Fruit fly (Drosophila melanogaster): Measurements from ENCODE around the gene CG34375.

CG34375 gene

dm6 chr3R:23010406-23010805 lies at the start of gene CG34375:
TSS of gene CG34375 (minus strand) at chr3R:23010562.
- TF ChIP-seq gl (tag; optimal IDR thresholded peaks at IDR 0.05) (no peak), CG32121 (GFP tag; IDR thresholded peaks at IDR 0.05) (0 out of 2 replicates have a peak, but pooled peaks have one; percentile 17), CG17806 (tag; optimal IDR thresholded peaks at IDR 0.05) (no peak), Ets98B (GFP tag; IDR thresholded peaks at IDR 0.05) (peak; percentile 69), Pif1B (GFP tag; optimal IDR thresholded peaks at IDR 0.05) (no peak), CG4496 (GFP tag; IDR thresholded peaks at IDR 0.05) (peak; percentile 65)

dm6 chr3R:23058858-23059257 lies 48.5 kb upstream of the CG34375 start, which contains the start of gene Ctns:
TSS of gene Ctns (minus strand) at chr3R:23058958.
- TF ChIP-seq CG34367 (tag; optimal IDR thresholded peaks at IDR 0.05): no peak
- TF ChIP-seq D1 (tag; optimal IDR thresholded peaks at IDR 0.05): no peak
- TF ChIP-seq Ets98B (GFP tag; IDR thresholded peaks at IDR 0.05): no peak
- no peak for TF ChIP-seq CG15710 (tag; optimal IDR thresholded peaks at IDR 0.05)
- no peak for TF ChIP-seq CG32121 (GFP tag; IDR thresholded peaks at IDR 0.05)
- TF ChIP-seq CG10348 (GFP tag; IDR thresholded peaks at IDR 0.05): no peak
- no peak for TF ChIP-seq CG14655 (GFP tag; optimal IDR thresholded peaks at IDR 0.05)

- TF ChIP-seq CG9948 (tag; optimal IDR thresholded peaks at IDR 0.05) (no peak), CG32121 (GFP tag; IDR thresholded peaks at IDR 0.05) (no peak), CG4496 (GFP tag; IDR thresholded peaks at IDR 0.05) (no peak), gl (tag; optimal IDR thresholded peaks at IDR 0.05) (no peak)
Observed at dm6 chr3R:23057390-23057789, 47.0 kb upstream of the CG34375 start.

dm6 chr3R:23056753-23057152 lies 46.4 kb upstream of the CG34375 start:
- TF ChIP-seq CG14655 (GFP tag; optimal IDR thresholded peaks at IDR 0.05) (no peak), CG13204 (GFP tag; optimal IDR thresholded peaks at IDR 0.05) (no peak), CG10348 (GFP tag; IDR thresholded peaks at IDR 0.05) (no peak), D1 (tag; optimal IDR thresholded peaks at IDR 0.05) (no peak), CG32121 (GFP tag; IDR thresholded peaks at IDR 0.05) (no peak), fd96Ca (GFP tag; IDR thresholded peaks at IDR 0.05) (no peak), CG15710 (tag; optimal IDR thresholded peaks at IDR 0.05) (no peak), Pif1B (GFP tag; optimal IDR thresholded peaks at IDR 0.05) (no peak), CG9948 (tag; optimal IDR thresholded peaks at IDR 0.05) (no peak), CG34367 (tag; optimal IDR thresholded peaks at IDR 0.05) (no peak), Pif1A (GFP tag; optimal IDR thresholded peaks at IDR 0.05) (no peak), CG4496 (GFP tag; IDR thresholded peaks at IDR 0.05) (no peak), rn (GFP tag; IDR thresholded peaks at IDR 0.05) (no peak)

- TF ChIP-seq fd96Ca (GFP tag; IDR thresholded peaks at IDR 0.05): no peak
- no peak for TF ChIP-seq CG8301 (tag; optimal IDR thresholded peaks at IDR 0.05)
- no peak for TF ChIP-seq CG15710 (tag; optimal IDR thresholded peaks at IDR 0.05)
- no peak for TF ChIP-seq CG8159 (tag; optimal IDR thresholded peaks at IDR 0.05)
- TF ChIP-seq Ets98B (GFP tag; IDR thresholded peaks at IDR 0.05): no peak
- no peak for TF ChIP-seq Pif1A (GFP tag; optimal IDR thresholded peaks at IDR 0.05)
- no peak for TF ChIP-seq CG34367 (tag; optimal IDR thresholded peaks at IDR 0.05)
- no peak for TF ChIP-seq CG13204 (GFP tag; optimal IDR thresholded peaks at IDR 0.05)
Observed at dm6 chr3R:23056113-23056512, 45.8 kb upstream of the CG34375 start.

- TF ChIP-seq Pif1A (GFP tag; optimal IDR thresholded peaks at IDR 0.05) (no peak), CG8159 (tag; optimal IDR thresholded peaks at IDR 0.05) (no peak), D1 (tag; optimal IDR thresholded peaks at IDR 0.05) (no peak), fd96Ca (GFP tag; IDR thresholded peaks at IDR 0.05) (0 out of 3 replicates have a peak, but pooled peaks have one; percentile 20), Ets98B (GFP tag; IDR thresholded peaks at IDR 0.05) (peak; percentile 42), CG4496 (GFP tag; IDR thresholded peaks at IDR 0.05) (peak; percentile 83), gl (tag; optimal IDR thresholded peaks at IDR 0.05) (peak; percentile 11), CG12605 (GFP tag; IDR thresholded peaks at IDR 0.05) (no peak), CG17806 (tag; optimal IDR thresholded peaks at IDR 0.05) (peak; percentile 56), CG32121 (GFP tag; IDR thresholded peaks at IDR 0.05) (peak; percentile 28; the same call in 1 of the 2 replicates), Snoo (tag; optimal IDR thresholded peaks at IDR 0.05) (peak; percentile 71), EcR (GFP tag; optimal IDR thresholded peaks at IDR 0.05) (no peak), CG34367 (tag; optimal IDR thresholded peaks at IDR 0.05) (peak; percentile 20), CG15710 (tag; optimal IDR thresholded peaks at IDR 0.05) (peak; percentile 38), CG14655 (GFP tag; optimal IDR thresholded peaks at IDR 0.05) (no peak)
Observed at dm6 chr3R:23053936-23054335, 43.6 kb upstream of the CG34375 start, which contains the start of gene p53. TSS of gene p53 (minus strand) at chr3R:23054082.

- TF ChIP-seq Pif1A (GFP tag; optimal IDR thresholded peaks at IDR 0.05): no peak
Observed at dm6 chr3R:23053135-23053730, 42.9 kb upstream of the CG34375 start.

All from whole organism, pupa.